Fruit fly (Drosophila melanogaster): ENCODE data around the gene CG45263.

CG45263 gene

dm6 chr3R:8470567-8470966 lies 6.8 kb downstream of the CG45263 start (continued):
- TF ChIP-seq CG15269 (tag; optimal IDR thresholded peaks at IDR 0.05) (peak; percentile 50), Ptx1 (GFP tag; IDR thresholded peaks at IDR 0.05) (peak; percentile 49), wek (GFP tag; optimal IDR thresholded peaks at IDR 0.05) (no peak), D19A (tag; optimal IDR thresholded peaks at IDR 0.05) (peak; percentile 75), Hsf (GFP tag; optimal IDR thresholded peaks at IDR 0.05) (no peak), CG17359 (tag; optimal IDR thresholded peaks at IDR 0.05) (peak; percentile 43), PHDP (tag; optimal IDR thresholded peaks at IDR 0.05) (peak; percentile 27), bsh (GFP tag; optimal IDR thresholded peaks at IDR 0.05) (peak in 1 of 2 experiments; percentile 15), CG17361 (GFP tag; IDR thresholded peaks at IDR 0.05) (0 out of 3 replicates have a peak, but pooled peaks have one; percentile 27), pros (GFP tag; optimal IDR thresholded peaks at IDR 0.05) (no peak), sna (GFP tag; IDR thresholded peaks at IDR 0.05; ENCODE audit: partially characterized antibody) (no peak), CG9876 (GFP tag; optimal IDR thresholded peaks at IDR 0.05) (no peak), E2f2 (GFP tag; IDR thresholded peaks at IDR 0.05) (no peak), ems (GFP tag; optimal IDR thresholded peaks at IDR 0.05) (no peak), pan (optimal IDR thresholded peaks at IDR 0.05) (no peak), pan (GFP tag; optimal IDR thresholded peaks at IDR 0.05 in 1 of 2, IDR thresholded peaks at IDR 0.05 in 1 of 2) (peak in 1 of 2 experiments; percentile 45), CTCF (GFP tag; optimal IDR thresholded peaks at IDR 0.05) (no peak), CG30403 (GFP tag; optimal IDR thresholded peaks at IDR 0.05) (peak; percentile 30), tgo (GFP tag; IDR thresholded peaks at IDR 0.05) (peak; percentile 39; the same call in 1 of the 3 replicates), HLH3B (GFP tag; IDR thresholded peaks at IDR 0.05) (no peak), shn (GFP tag; optimal IDR thresholded peaks at IDR 0.05) (no peak), Asciz (GFP tag; optimal IDR thresholded peaks at IDR 0.05) (no peak), gem (tag; optimal IDR thresholded peaks at IDR 0.05) (peak; percentile 60), Drgx (GFP tag; IDR thresholded peaks at IDR 0.05) (peak; percentile 77), CG6854 (GFP tag; optimal IDR thresholded peaks at IDR 0.05) (no peak), Hr39 (optimal IDR thresholded peaks at IDR 0.05) (no peak), lov (optimal IDR thresholded peaks at IDR 0.05) (no peak), lov (GFP tag; IDR thresholded peaks at IDR 0.05) (no peak), CG13424 (tag; optimal IDR thresholded peaks at IDR 0.05) (peak; percentile 40), stc (GFP tag; IDR thresholded peaks at IDR 0.05) (peak; percentile 44; the same call in 1 of the 2 replicates), CG2712 (tag; optimal IDR thresholded peaks at IDR 0.05) (peak; percentile 24), row (GFP tag; IDR thresholded peaks at IDR 0.05) (peak; percentile 41), Xrp1 (GFP tag; IDR thresholded peaks at IDR 0.05) (peak; percentile 27; the same call in 1 of the 2 replicates), CG18599 (GFP tag; optimal IDR thresholded peaks at IDR 0.05) (peak; percentile 35), sug (tag; optimal IDR thresholded peaks at IDR 0.05) (no peak), eve (GFP tag; optimal IDR thresholded peaks at IDR 0.05) (no peak), CG32767 (GFP tag; IDR thresholded peaks at IDR 0.05) (no peak), Oli (tag; optimal IDR thresholded peaks at IDR 0.05) (peak; percentile 54), exex (tag; optimal IDR thresholded peaks at IDR 0.05) (no peak), sd (tag; optimal IDR thresholded peaks at IDR 0.05) (no peak), CG30020 (tag; optimal IDR thresholded peaks at IDR 0.05) (no peak), Mrtf (GFP tag; IDR thresholded peaks at IDR 0.05) (no peak), CG11247 (GFP tag; IDR thresholded peaks at IDR 0.05) (no peak), CG3726 (GFP tag; IDR thresholded peaks at IDR 0.05) (no peak), NfI (GFP tag; optimal IDR thresholded peaks at IDR 0.05) (no peak), CG4328 (GFP tag; optimal IDR thresholded peaks at IDR 0.05) (no peak), inv (GFP tag; IDR thresholded peaks at IDR 0.05; ENCODE audit: partially characterized antibody) (no peak), CG6689 (GFP tag; IDR thresholded peaks at IDR 0.05) (0 out of 2 replicates have a peak, but pooled peaks have one; percentile 26), Sox100B (GFP tag; optimal IDR thresholded peaks at IDR 0.05) (peak; percentile 32), lab (GFP tag; optimal IDR thresholded peaks at IDR 0.05) (no peak), CG10462 (GFP tag; optimal IDR thresholded peaks at IDR 0.05) (no peak), HLHmδ (GFP tag; optimal IDR thresholded peaks at IDR 0.05) (no peak)

Data from whole organism, embryonic.